Fruit fly (Drosophila melanogaster) whole organism, embryonic: Measurements from ENCODE around the gene kraken.
A peak's percentile ranks its signal among the peaks of the same experiment; 100 is the strongest.

Experiments
- Ada2b ChIP-seq: fragments of 200-800 bp; sonication (Bioruptor generic); IDR thresholded peaks from 2 replicates; pipeline ENCODE4 v1.3.6; 2022; ENCODE audit warnings: missing biosample characterization, missing genetic modification characterization
- Atf3 ChIP-seq: fragments of 200-800 bp; sonication (Bioruptor generic); optimal IDR thresholded peaks from 3 replicates; lab custom pipeline; 2016; ENCODE audit warnings: missing biosample characterization, missing genetic modification characterization
- Atf6 ChIP-seq: fragments of 200-800 bp; sonication (Bioruptor generic); IDR thresholded peaks from 2 replicates; pipeline ENCODE4 v1.3.6; 2022; ENCODE audit warnings: missing biosample characterization, missing genetic modification characterization
- Awh ChIP-seq: fragments of 200-800 bp; sonication (Bioruptor generic); IDR thresholded peaks from 2 replicates; pipeline ENCODE4, ENCODE4 v1.3.6; 2022; ENCODE audit warnings: missing biosample characterization, missing genetic modification characterization
- CG10979 ChIP-seq: fragments of 200-800 bp; sonication (Bioruptor generic); optimal IDR thresholded peaks from 2 replicates; lab custom pipeline; 2018; ENCODE audit warnings: missing biosample characterization, mild to moderate bottlenecking, missing genetic modification characterization, moderate library complexity
- CG11247 ChIP-seq: fragments of 200-800 bp; sonication (Bioruptor generic); IDR thresholded peaks from 2 replicates; pipeline ENCODE4 v1.3.6; 2022; ENCODE audit warnings: missing biosample characterization, missing genetic modification characterization
- CG12104 ChIP-seq: fragments of 200-800 bp; sonication (Bioruptor generic); optimal IDR thresholded peaks from 3 replicates; lab custom pipeline; 2016; ENCODE audit warnings: missing biosample characterization, missing genetic modification characterization
- CG12744 ChIP-seq: fragments of 200-800 bp; sonication (Bioruptor generic); optimal IDR thresholded peaks from 2 replicates; lab custom pipeline; 2016; ENCODE audit warnings: missing biosample characterization, missing genetic modification characterization
- CG12769 ChIP-seq: fragments of 200-800 bp; sonication (Bioruptor generic); optimal IDR thresholded peaks from 2 replicates; lab custom pipeline; 2019; ENCODE audit warnings: missing biosample characterization, mild to moderate bottlenecking, missing genetic modification characterization, moderate library complexity
- CG13123 ChIP-seq: fragments of 200-800 bp; sonication (Bioruptor generic); optimal IDR thresholded peaks from 2 replicates; lab custom pipeline; 2016; ENCODE audit warnings: missing biosample characterization, missing genetic modification characterization
- CG15514 ChIP-seq: fragments of 200-800 bp; sonication (Bioruptor generic); optimal IDR thresholded peaks from 3 replicates; lab custom pipeline; 2017; ENCODE audit warnings: missing biosample characterization, missing genetic modification characterization, mild to moderate bottlenecking, moderate library complexity, missing genetic modification reagents
- CG15696 ChIP-seq: fragments of 200-800 bp; sonication (Bioruptor generic); optimal IDR thresholded peaks from 2 replicates; lab custom pipeline; 2019; ENCODE audit warnings: missing biosample characterization, mild to moderate bottlenecking, missing genetic modification characterization, moderate library complexity
- CG17829 ChIP-seq: fragments of 200-800 bp; optimal IDR thresholded peaks from 2 replicates; lab custom pipeline; 2019; ENCODE audit warnings: missing biosample characterization, mild to moderate bottlenecking, missing genetic modification characterization, moderate library complexity
- CG2116 ChIP-seq: fragments of 200-800 bp; sonication (Bioruptor generic); optimal IDR thresholded peaks from 3 replicates; lab custom pipeline; 2018; ENCODE audit warnings: missing biosample characterization, mild to moderate bottlenecking, missing genetic modification characterization
- CG2875 ChIP-seq: fragments of 200-800 bp; sonication (Bioruptor generic); optimal IDR thresholded peaks from 2 replicates; lab custom pipeline; 2017; ENCODE audit warnings: missing biosample characterization, mild to moderate bottlenecking, missing genetic modification characterization, missing genetic modification reagents
- CG2889 ChIP-seq: fragments of 200-800 bp; sonication (Bioruptor generic); IDR thresholded peaks from 3 replicates; pipeline ENCODE4 v1.3.6; 2022; ENCODE audit warnings: missing biosample characterization, missing genetic modification characterization
- CG31441 ChIP-seq: fragments of 200-800 bp; sonication (Bioruptor generic); IDR thresholded peaks from 2 replicates; pipeline ENCODE4 v1.3.6; 2022; ENCODE audit warnings: missing biosample characterization, missing genetic modification characterization
- CG3847 ChIP-seq: fragments of 200-800 bp; sonication (Bioruptor generic); IDR thresholded peaks from 2 replicates; pipeline ENCODE4 v1.3.6; 2022; ENCODE audit warnings: missing biosample characterization, missing genetic modification characterization
- CG4617 ChIP-seq: fragments of 200-800 bp; sonication (Bioruptor generic); optimal IDR thresholded peaks from 3 replicates; lab custom pipeline; 2016; ENCODE audit warnings: missing biosample characterization, missing genetic modification characterization, borderline replicate concordance
- CG5245 ChIP-seq: fragments of 200-800 bp; sonication (Bioruptor generic); optimal IDR thresholded peaks from 3 replicates; lab custom pipeline; 2016; ENCODE audit warnings: missing biosample characterization, missing genetic modification characterization
- CG8765 ChIP-seq: fragments of 200-800 bp; sonication (Bioruptor generic); IDR thresholded peaks from 2 replicates; pipeline ENCODE4 v1.3.6; 2022; ENCODE audit warnings: missing biosample characterization, missing genetic modification characterization
- CG8944 ChIP-seq: fragments of 200-800 bp; sonication (Bioruptor generic); optimal IDR thresholded peaks from 3 replicates; lab custom pipeline; 2016; ENCODE audit warnings: missing biosample characterization, missing genetic modification characterization
- D19A ChIP-seq: fragments of 200-800 bp; optimal IDR thresholded peaks from 3 replicates; lab custom pipeline; 2019; ENCODE audit warnings: missing biosample characterization, mild to moderate bottlenecking, missing genetic modification characterization, moderate library complexity
- Dll ChIP-seq: fragments of 200-800 bp; sonication (Bioruptor generic); IDR thresholded peaks from 4 replicates; pipeline ENCODE4 v1.3.6; 2022; ENCODE audit warnings: missing biosample characterization, missing genetic modification characterization; ENCODE audit not compliant: partially characterized antibody
- HHEX ChIP-seq: fragments of 200-800 bp; sonication (Bioruptor generic); optimal IDR thresholded peaks from 3 replicates; lab custom pipeline; 2017; ENCODE audit warnings: missing biosample characterization, mild to moderate bottlenecking, missing genetic modification characterization, missing genetic modification reagents
- Hey ChIP-seq: fragments of 200-800 bp; sonication (Bioruptor generic); optimal IDR thresholded peaks from 3 replicates; lab custom pipeline; 2018; ENCODE audit warnings: missing biosample characterization, mild to moderate bottlenecking, missing genetic modification characterization
- HmgD ChIP-seq: fragments of 200-800 bp; sonication (Bioruptor generic); optimal IDR thresholded peaks from 3 replicates; lab custom pipeline; 2016; ENCODE audit warnings: missing biosample characterization, missing genetic modification characterization
- Hr3 ChIP-seq: fragments of 200-800 bp; sonication (Bioruptor generic); optimal IDR thresholded peaks from 3 replicates; lab custom pipeline; 2016; ENCODE audit warnings: missing biosample characterization, missing genetic modification characterization
- Lpt ChIP-seq: fragments of >200 bp; optimal IDR thresholded peaks from 2 replicates; lab custom pipeline; 2018; ENCODE audit warnings: missing biosample characterization, missing genetic modification characterization
- NC2β ChIP-seq: fragments of 200-800 bp; sonication (Bioruptor generic); optimal IDR thresholded peaks from 2 replicates; lab custom pipeline; 2016; ENCODE audit warnings: missing biosample characterization, missing genetic modification characterization
- Nf-YC ChIP-seq: fragments of 200-800 bp; optimal IDR thresholded peaks from 3 replicates; lab custom pipeline; 2019; ENCODE audit warnings: missing biosample characterization, mild to moderate bottlenecking, missing genetic modification characterization, moderate library complexity
- PHDP ChIP-seq: fragments of 200-800 bp; sonication (Bioruptor generic); optimal IDR thresholded peaks from 3 replicates; lab custom pipeline; 2018; ENCODE audit warnings: missing biosample characterization, mild to moderate bottlenecking, missing genetic modification characterization, moderate library complexity
- Taf1 ChIP-seq: fragments of 200-800 bp; sonication (Bioruptor generic); IDR thresholded peaks from 2 replicates; pipeline ENCODE4 v1.3.6; 2022; ENCODE audit warnings: missing biosample characterization, missing genetic modification characterization
- Trl ChIP-seq, 3 experiments: fragments of >200 bp in 2 of 3; fragments of 200-800 bp in 1 of 3; sonication (Bioruptor generic) in 1 of 3; optimal IDR thresholded peaks; 2 replicates in 1 of 3; 3 replicates in 2 of 3; lab custom pipeline; 2016 to 2017; ENCODE audit warnings: missing biosample characterization in 1 of 3, missing genetic modification characterization in 1 of 3
- cad ChIP-seq: fragments of >200 bp; optimal IDR thresholded peaks from 2 replicates; lab custom pipeline; 2017; ENCODE audit warnings: missing biosample characterization, missing genetic modification characterization
- chinmo ChIP-seq: fragments of 200-800 bp; sonication (Bioruptor generic); IDR thresholded peaks from 4 replicates; pipeline ENCODE4 v1.3.6; 2022; ENCODE audit warnings: missing biosample characterization, missing genetic modification characterization; ENCODE audit not compliant: partially characterized antibody
- dimm ChIP-seq: fragments of 200-800 bp; sonication (Bioruptor generic); IDR thresholded peaks from 2 replicates; pipeline ENCODE4 v1.3.6; 2022; ENCODE audit warnings: missing biosample characterization, missing genetic modification characterization
- esg ChIP-seq: fragments of 200-800 bp; sonication (Bioruptor generic); conservative IDR thresholded peaks from 2 replicates; pipeline ENCODE4 v1.3.6; 2022; ENCODE audit warnings: missing biosample characterization, missing genetic modification characterization
- gcm2 ChIP-seq: fragments of 200-800 bp; sonication (Bioruptor generic); optimal IDR thresholded peaks from 2 replicates; lab custom pipeline; 2016; ENCODE audit warnings: missing biosample characterization, missing genetic modification characterization
- odd ChIP-seq: fragments of 200-800 bp; sonication (Bioruptor generic); optimal IDR thresholded peaks from 2 replicates; lab custom pipeline; 2017; ENCODE audit warnings: missing biosample characterization, mild to moderate bottlenecking, missing genetic modification characterization
- org-1 ChIP-seq: fragments of 200-800 bp; sonication (Bioruptor generic); optimal IDR thresholded peaks from 2 replicates; lab custom pipeline; 2017; ENCODE audit warnings: missing biosample characterization, missing genetic modification characterization
- phol ChIP-seq: fragments of 200-800 bp; sonication (Bioruptor generic); optimal IDR thresholded peaks from 3 replicates; lab custom pipeline; 2018; ENCODE audit warnings: missing biosample characterization, mild to moderate bottlenecking, missing genetic modification characterization, moderate library complexity
- schlank ChIP-seq: fragments of 200-800 bp; sonication (Bioruptor generic); optimal IDR thresholded peaks from 2 replicates; lab custom pipeline; 2018; ENCODE audit warnings: missing biosample characterization, mild to moderate bottlenecking, missing genetic modification characterization
- sd ChIP-seq: fragments of 200-800 bp; sonication (Bioruptor generic); optimal IDR thresholded peaks from 3 replicates; lab custom pipeline; 2018; ENCODE audit warnings: missing biosample characterization, mild to moderate bottlenecking, missing genetic modification characterization, moderate library complexity
- sens ChIP-seq: fragments of 200-800 bp; sonication (Bioruptor generic); peaks from one replicate; lab custom pipeline; 2016; ENCODE audit warnings: missing biosample characterization, missing genetic modification characterization
- stc ChIP-seq: fragments of 200-800 bp; sonication (Bioruptor generic); IDR thresholded peaks from 2 replicates; pipeline ENCODE4 v1.3.6; 2022; ENCODE audit warnings: missing biosample characterization, missing genetic modification characterization
- tin ChIP-seq: fragments of 200-800 bp; sonication (Bioruptor generic); optimal IDR thresholded peaks from 3 replicates; lab custom pipeline; 2016; ENCODE audit warnings: missing biosample characterization, missing genetic modification characterization
- ttk ChIP-seq: fragments of 200-800 bp; sonication (Bioruptor generic); IDR thresholded peaks from 2 replicates; pipeline ENCODE4 v2.1.2; 2022; ENCODE audit warnings: missing biosample characterization, missing genetic modification characterization
- vnd ChIP-seq: fragments of 200-800 bp; sonication (Bioruptor generic); IDR thresholded peaks from 3 replicates; pipeline ENCODE4 v1.3.6; 2022; ENCODE audit warnings: missing biosample characterization, missing genetic modification characterization; ENCODE audit not compliant: partially characterized antibody

Gene kraken

DNA sequence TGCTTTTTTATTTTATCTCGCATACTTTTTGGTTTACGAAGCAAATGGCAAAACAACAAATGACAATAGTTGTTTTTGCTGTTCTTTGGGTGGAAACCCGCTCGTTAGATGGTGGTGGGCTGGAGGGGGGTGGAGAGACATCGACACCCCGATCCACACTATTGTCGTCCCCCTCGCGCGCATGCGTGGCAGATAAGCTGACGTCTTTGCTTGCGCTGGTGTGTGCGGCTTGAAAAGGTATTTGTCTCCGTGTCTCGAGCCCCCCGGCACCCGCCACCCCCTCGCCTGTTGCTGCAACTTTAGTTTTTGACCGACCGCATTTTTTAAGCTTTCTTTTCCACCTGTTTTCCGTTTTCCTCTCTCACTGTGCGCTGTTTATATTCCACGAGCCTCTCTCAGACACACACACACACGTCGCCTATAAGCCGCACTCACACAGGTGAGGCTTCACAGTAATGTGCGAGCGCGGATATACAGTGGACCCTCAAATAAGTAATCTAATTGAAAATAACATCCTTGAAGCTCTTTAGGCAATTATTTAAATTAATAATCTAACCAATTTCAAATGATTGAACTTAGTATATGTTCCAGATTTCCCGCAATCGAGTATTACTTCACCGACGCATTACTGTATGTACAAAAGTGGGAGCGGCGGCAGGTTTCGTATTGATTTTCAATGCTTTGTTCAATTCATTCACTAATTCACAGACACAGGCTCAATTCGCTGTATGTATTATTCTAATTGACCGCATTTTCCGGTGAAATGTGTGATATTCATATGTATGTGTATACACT is 14.6 kb downstream of the kraken start (continued):
- peak; percentile 86 for TF ChIP-seq CG10979 (tag; lab: Kevin White, UChicago)
- TF ChIP-seq Atf6 (GFP tag; lab: Robert Waterston, UW) = peak; percentile 92
- peak; percentile 94 for TF ChIP-seq PHDP
- TF ChIP-seq Atf3 = peak; percentile 72
- TF ChIP-seq CG15514 (GFP tag; lab: Kevin White, UChicago) = peak; percentile 89
- peak; percentile 89 for TF ChIP-seq org-1
- TF ChIP-seq CG8944 (GFP tag; lab: Kevin White, UChicago) = peak; percentile 83
- TF ChIP-seq esg (GFP tag; lab: Robert Waterston, UW) = peak; percentile 92
- peak; percentile 77 for TF ChIP-seq CG2875 (GFP tag; lab: Kevin White, UChicago)
- no peak for TF ChIP-seq vnd (GFP tag; lab: Robert Waterston, UW)
- TF ChIP-seq Dll (GFP tag; lab: Robert Waterston, UW) = no peak
- peak; percentile 99 for TF ChIP-seq sens (GFP tag; lab: Kevin White, UChicago)
- peak; percentile 89 for TF ChIP-seq CG15696 (tag; lab: Kevin White, UChicago)
- peak; percentile 87 for TF ChIP-seq CG12104 (GFP tag; lab: Kevin White, UChicago)
- peak; percentile 37 for TF ChIP-seq CG2116 (GFP tag; lab: Kevin White, UChicago)
- TF ChIP-seq CG31441 = peak; percentile 88
- peak; percentile 93 for TF ChIP-seq Ada2b
- peak; percentile 85 for TF ChIP-seq Hr3 (GFP tag; lab: Kevin White, UChicago)
- peak; percentile 92; the same call in 2 of the 4 replicates for TF ChIP-seq chinmo
- TF ChIP-seq CG11247 (GFP tag; lab: Robert Waterston, UW) = peak; percentile 95
- TF ChIP-seq sd = peak; percentile 99
- TF ChIP-seq CG2889 (GFP tag; lab: Robert Waterston, UW) = peak; percentile 91
- peak; percentile 75 for TF ChIP-seq NC2β (GFP tag; lab: Kevin White, UChicago)
- TF ChIP-seq Nf-YC (tag; lab: Kevin White, UChicago) = peak; percentile 82
- TF ChIP-seq Awh (GFP tag; lab: Robert Waterston, UW) = peak; percentile 95
- no peak for TF ChIP-seq cad (GFP tag; lab: Kevin White, UChicago)
- peak; percentile 90 for TF ChIP-seq ttk (GFP tag; lab: Robert Waterston, UW)
- TF ChIP-seq gcm2 (GFP tag; lab: Kevin White, UChicago) = peak; percentile 79
- TF ChIP-seq CG8765 (GFP tag; lab: Robert Waterston, UW) = peak; percentile 91
- peak; percentile 90 for TF ChIP-seq CG5245
- TF ChIP-seq HHEX (GFP tag; lab: Kevin White, UChicago) = peak; percentile 84
- peak; percentile 90 for TF ChIP-seq schlank (tag; lab: Kevin White, UChicago)
- peak; percentile 83 for TF ChIP-seq CG13123 (GFP tag; lab: Kevin White, UChicago)
- peak; percentile 73 for TF ChIP-seq Hey
- peak; percentile 89 for TF ChIP-seq phol (tag; lab: Kevin White, UChicago)
- peak; percentile 85 for TF ChIP-seq CG12744 (GFP tag; lab: Kevin White, UChicago)
- TF ChIP-seq CG3847 (GFP tag; lab: Robert Waterston, UW) = peak; percentile 93
- no peak for TF ChIP-seq HmgD (GFP tag; lab: Kevin White, UChicago)
- TF ChIP-seq CG17829 (tag; lab: Kevin White, UChicago) = peak; percentile 90
- TF ChIP-seq CG4617 = peak; percentile 50
- TF ChIP-seq stc (GFP tag; lab: Robert Waterston, UW) = peak; percentile 92
- TF ChIP-seq Taf1 (GFP tag; lab: Robert Waterston, UW) = peak; percentile 91
- peak; percentile 41 for TF ChIP-seq Trl (optimal IDR thresholded peaks at IDR 0.05; lab: Kevin White, UChicago)
- TF ChIP-seq Trl (GFP tag; optimal IDR thresholded peaks at IDR 0.05; lab: Kevin White, UChicago) = peak; percentile 91
- TF ChIP-seq dimm (GFP tag; lab: Robert Waterston, UW) = peak; percentile 92
- TF ChIP-seq tin = peak; percentile 93
- TF ChIP-seq D19A = peak; percentile 80
- TF ChIP-seq Lpt (GFP tag; lab: Kevin White, UChicago) = no peak
- TF ChIP-seq CG12769 = peak; percentile 97
- TF ChIP-seq odd (GFP tag; lab: Kevin White, UChicago) = peak; percentile 78
